Worm (Caenorhabditis elegans): Measurements from ENCODE around the gene nep-22.

ce11 chrX:9069070-9069469 lies 34.7 kb downstream of the nep-22 start:
- TF ChIP-seq cog-1 (tag; optimal IDR thresholded peaks at IDR 0.05) = no peak
- no peak for TF ChIP-seq ztf-23 (GFP tag; IDR thresholded peaks at IDR 0.05)
- no peak for TF ChIP-seq klf-2 (GFP tag; conservative IDR thresholded peaks at IDR 0.05)
- no peak for TF ChIP-seq tab-1 (GFP tag; IDR thresholded peaks at IDR 0.05)
- TF ChIP-seq flt-1 (GFP tag; IDR thresholded peaks at IDR 0.05) = no peak
- TF ChIP-seq T22C8.4 (GFP tag; IDR thresholded peaks at IDR 0.05) = no peak
- TF ChIP-seq med-1 (GFP tag; optimal IDR thresholded peaks at IDR 0.05; ENCODE audit: insufficient read depth) = no peak

Data from whole organism, midembryonic.